Fruit fly (Drosophila melanogaster) whole organism, embryonic: Measurements from ENCODE around the gene ftz-f1.

Experiments used
- Atf3 ChIP-seq: fragments of 200-800 bp; sonication (Bioruptor generic); optimal IDR thresholded peaks from 3 replicates; lab custom pipeline; 2016; ENCODE audit warnings: missing biosample characterization, missing genetic modification characterization
- BEAF-32 ChIP-seq: fragments of 200-800 bp; sonication (Bioruptor generic); optimal IDR thresholded peaks from 3 replicates; lab custom pipeline; 2017; ENCODE audit warnings: missing biosample characterization, missing genetic modification characterization, mild to moderate bottlenecking, moderate library complexity, missing genetic modification reagents
- CG10321 ChIP-seq: fragments of 200-800 bp; sonication (Bioruptor generic); IDR thresholded peaks from 2 replicates; pipeline ENCODE4 v1.3.6; 2022; ENCODE audit warnings: missing biosample characterization, missing genetic modification characterization
- CG11085 ChIP-seq: fragments of 200-800 bp; sonication (Bioruptor generic); IDR thresholded peaks from 2 replicates; pipeline ENCODE4 v1.3.6; 2022; ENCODE audit warnings: missing biosample characterization, missing genetic modification characterization
- CG1233 ChIP-seq: fragments of 200-800 bp; sonication (Bioruptor generic); optimal IDR thresholded peaks from 4 replicates; lab custom pipeline; 2018; ENCODE audit warnings: missing biosample characterization, mild to moderate bottlenecking, missing genetic modification characterization
- CG13287 ChIP-seq: fragments of 200-800 bp; sonication (Bioruptor generic); IDR thresholded peaks from 2 replicates; pipeline ENCODE4 v1.3.6; 2022; ENCODE audit warnings: missing biosample characterization, missing genetic modification characterization; ENCODE audit not compliant: partially characterized antibody
- CG14710 ChIP-seq: fragments of 200-800 bp; sonication (Bioruptor generic); optimal IDR thresholded peaks from 3 replicates; lab custom pipeline; 2019; ENCODE audit warnings: missing biosample characterization, mild to moderate bottlenecking, missing genetic modification characterization, moderate library complexity
- CG17359 ChIP-seq: fragments of 200-800 bp; sonication (Bioruptor generic); optimal IDR thresholded peaks from 3 replicates; lab custom pipeline; 2018; ENCODE audit warnings: missing biosample characterization, mild to moderate bottlenecking, missing genetic modification characterization, moderate library complexity
- CG17568 ChIP-seq: fragments of 200-800 bp; sonication (Bioruptor generic); optimal IDR thresholded peaks from 2 replicates; lab custom pipeline; 2018; ENCODE audit warnings: missing biosample characterization, mild to moderate bottlenecking, missing genetic modification characterization, moderate library complexity
- CG2129 ChIP-seq: fragments of 200-800 bp; sonication (Bioruptor generic); IDR thresholded peaks from 2 replicates; pipeline ENCODE4 v1.3.6; 2022; ENCODE audit warnings: missing biosample characterization, missing genetic modification characterization; ENCODE audit not compliant: partially characterized antibody
- CG2199 ChIP-seq: fragments of 200-800 bp; sonication (Bioruptor generic); IDR thresholded peaks from 3 replicates; pipeline ENCODE4 v1.3.6; 2022; ENCODE audit warnings: missing biosample characterization, missing genetic modification characterization
- CG2889 ChIP-seq: fragments of 200-800 bp; sonication (Bioruptor generic); IDR thresholded peaks from 3 replicates; pipeline ENCODE4 v1.3.6; 2022; ENCODE audit warnings: missing biosample characterization, missing genetic modification characterization
- CG3065 ChIP-seq: fragments of 200-800 bp; sonication (Bioruptor generic); optimal IDR thresholded peaks from 2 replicates; lab custom pipeline; 2016; ENCODE audit warnings: missing biosample characterization, missing genetic modification characterization
- CG33557 ChIP-seq: fragments of 200-800 bp; sonication (Bioruptor generic); optimal IDR thresholded peaks from 2 replicates; lab custom pipeline; 2019; ENCODE audit warnings: missing biosample characterization, mild to moderate bottlenecking, missing genetic modification characterization, moderate library complexity
- CG34224 ChIP-seq: fragments of 200-800 bp; sonication (Bioruptor generic); IDR thresholded peaks from 3 replicates; pipeline ENCODE4 v1.3.6; 2022; ENCODE audit warnings: missing biosample characterization, missing genetic modification characterization; ENCODE audit not compliant: partially characterized antibody
- CG4360 ChIP-seq: fragments of 200-800 bp; sonication (Bioruptor generic); IDR thresholded peaks from 2 replicates; pipeline ENCODE4 v1.3.6; 2022; ENCODE audit warnings: missing biosample characterization, missing genetic modification characterization
- CG5180 ChIP-seq: fragments of 200-800 bp; sonication (Bioruptor generic); optimal IDR thresholded peaks from 3 replicates; lab custom pipeline; 2017; ENCODE audit warnings: missing biosample characterization, missing genetic modification characterization, mild to moderate bottlenecking, moderate library complexity, missing genetic modification reagents
- CG6272 ChIP-seq: fragments of 200-800 bp; sonication (Bioruptor generic); IDR thresholded peaks from 2 replicates; pipeline ENCODE4 v1.3.6; 2022; ENCODE audit warnings: missing biosample characterization, missing genetic modification characterization
- CG7839 ChIP-seq: fragments of 200-800 bp; sonication (Bioruptor generic); optimal IDR thresholded peaks from 3 replicates; lab custom pipeline; 2018; ENCODE audit warnings: missing biosample characterization, mild to moderate bottlenecking, missing genetic modification characterization, moderate library complexity
- CG8290 ChIP-seq, 3 experiments: fragments of 200-800 bp; sonication (Bioruptor generic); optimal IDR thresholded peaks; 2 replicates each; lab custom pipeline; 2016 to 2019; ENCODE audit warnings: missing biosample characterization in 3 of 3, missing genetic modification characterization in 3 of 3, mild to moderate bottlenecking in 2 of 3, moderate library complexity in 1 of 3
- CG9932 ChIP-seq: fragments of 200-800 bp; sonication (Bioruptor generic); IDR thresholded peaks from 2 replicates; pipeline ENCODE4 v1.3.6; 2022; ENCODE audit warnings: missing biosample characterization, missing genetic modification characterization
- Dad ChIP-seq: fragments of 200-800 bp; sonication (Bioruptor generic); optimal IDR thresholded peaks from 3 replicates; lab custom pipeline; 2016; ENCODE audit warnings: missing biosample characterization, missing genetic modification characterization
- Doc2 ChIP-seq: fragments of 200-800 bp; sonication (Bioruptor generic); IDR thresholded peaks from 2 replicates; pipeline ENCODE4 v1.3.6; 2022; ENCODE audit warnings: missing biosample characterization, missing genetic modification characterization
- Eip74EF ChIP-seq, 2 experiments: fragments of 200-800 bp in 1 of 2; fragments of >200 bp in 1 of 2; sonication (Bioruptor generic) in 1 of 2; optimal IDR thresholded peaks; 2 replicates each; lab custom pipeline; 2017 to 2019; ENCODE audit warnings: missing biosample characterization in 2 of 2, missing genetic modification characterization in 2 of 2, mild to moderate bottlenecking in 1 of 2, moderate library complexity in 1 of 2
- HLH54F ChIP-seq: fragments of 200-800 bp; sonication (Bioruptor generic); optimal IDR thresholded peaks from 3 replicates; lab custom pipeline; 2016; ENCODE audit warnings: missing biosample characterization, missing genetic modification characterization
- Mes4 ChIP-seq: fragments of 200-800 bp; sonication (Bioruptor generic); optimal IDR thresholded peaks from 2 replicates; lab custom pipeline; 2016; ENCODE audit warnings: missing biosample characterization, missing genetic modification characterization
- Scr ChIP-seq: fragments of 200-800 bp; sonication (Bioruptor generic); IDR thresholded peaks from 2 replicates; pipeline ENCODE4 v1.3.6; 2022; ENCODE audit warnings: missing biosample characterization, missing genetic modification characterization; ENCODE audit not compliant: partially characterized antibody
- Side ChIP-seq: fragments of 200-800 bp; sonication (Bioruptor generic); optimal IDR thresholded peaks from 2 replicates; lab custom pipeline; 2016; ENCODE audit warnings: missing biosample characterization, missing genetic modification characterization
- Sry-δ ChIP-seq: fragments of 200-800 bp; sonication (Bioruptor generic); optimal IDR thresholded peaks from 2 replicates; lab custom pipeline; 2016; ENCODE audit warnings: missing biosample characterization, missing genetic modification characterization
- Taf1 ChIP-seq: fragments of 200-800 bp; sonication (Bioruptor generic); IDR thresholded peaks from 2 replicates; pipeline ENCODE4 v1.3.6; 2022; ENCODE audit warnings: missing biosample characterization, missing genetic modification characterization
- btn ChIP-seq: fragments of 200-800 bp; sonication (Bioruptor generic); optimal IDR thresholded peaks from 2 replicates; lab custom pipeline; 2016; ENCODE audit warnings: missing biosample characterization, missing genetic modification characterization
- chn ChIP-seq: fragments of 200-800 bp; sonication (Bioruptor generic); optimal IDR thresholded peaks from 2 replicates; lab custom pipeline; 2016; ENCODE audit warnings: missing biosample characterization, missing genetic modification characterization
- corto ChIP-seq: fragments of 200-800 bp; sonication (Bioruptor generic); optimal IDR thresholded peaks from 2 replicates; lab custom pipeline; 2016; ENCODE audit warnings: missing biosample characterization, mild to moderate bottlenecking, missing genetic modification characterization, moderate library complexity
- crp ChIP-seq, 2 experiments: fragments of 200-800 bp; sonication (Bioruptor generic); optimal IDR thresholded peaks; 2 replicates in 1 of 2; 3 replicates in 1 of 2; lab custom pipeline; 2017; ENCODE audit warnings: missing biosample characterization in 2 of 2, missing genetic modification characterization in 2 of 2, mild to moderate bottlenecking in 1 of 2, moderate library complexity in 1 of 2
- ems ChIP-seq: fragments of 200-800 bp; sonication (Bioruptor generic); optimal IDR thresholded peaks from 3 replicates; lab custom pipeline; 2016; ENCODE audit warnings: missing biosample characterization, missing genetic modification characterization
- eve ChIP-seq, 2 experiments: fragments of >200 bp; optimal IDR thresholded peaks; 2 replicates each; lab custom pipeline; 2017; ENCODE audit warnings: missing biosample characterization in 2 of 2, missing genetic modification characterization in 2 of 2
- fd102C ChIP-seq: fragments of 200-800 bp; sonication (Bioruptor generic); optimal IDR thresholded peaks from 2 replicates; lab custom pipeline; 2018; ENCODE audit warnings: missing biosample characterization, mild to moderate bottlenecking, missing genetic modification characterization, moderate library complexity
- gem ChIP-seq: fragments of 200-800 bp; sonication (Bioruptor generic); optimal IDR thresholded peaks from 2 replicates; lab custom pipeline; 2019; ENCODE audit warnings: missing biosample characterization, mild to moderate bottlenecking, missing genetic modification characterization, moderate library complexity
- gfzf ChIP-seq: fragments of 200-800 bp; sonication (Bioruptor generic); optimal IDR thresholded peaks from 2 replicates; lab custom pipeline; 2016; ENCODE audit warnings: missing biosample characterization, mild to moderate bottlenecking, missing genetic modification characterization, moderate library complexity
- grn ChIP-seq: fragments of 200-800 bp; sonication (Bioruptor generic); optimal IDR thresholded peaks from 3 replicates; lab custom pipeline; 2017; ENCODE audit warnings: missing biosample characterization, missing genetic modification characterization
- hkb ChIP-seq, 2 experiments: fragments of 200-800 bp in 1 of 2; fragments of >200 bp in 1 of 2; sonication (Bioruptor generic) in 1 of 2; IDR thresholded peaks in 1 of 2; optimal IDR thresholded peaks in 1 of 2; 2 replicates each; pipeline versions ENCODE4 v1.3.6 to Lab custom; 2017 to 2022; ENCODE audit warnings: missing biosample characterization in 1 of 2, missing genetic modification characterization in 1 of 2
- ken ChIP-seq: fragments of 200-800 bp; sonication (Bioruptor generic); IDR thresholded peaks from 3 replicates; pipeline ENCODE4 v1.3.6; 2022; ENCODE audit warnings: missing biosample characterization, missing genetic modification characterization
- lmd ChIP-seq: fragments of 200-800 bp; sonication (Bioruptor generic); IDR thresholded peaks from 2 replicates; pipeline ENCODE4 v1.3.6; 2022; ENCODE audit warnings: missing biosample characterization, missing genetic modification characterization
- luna ChIP-seq: fragments of 200-800 bp; sonication (Bioruptor generic); optimal IDR thresholded peaks from 2 replicates; lab custom pipeline; 2016; ENCODE audit warnings: missing biosample characterization, missing genetic modification characterization
- sd ChIP-seq: fragments of 200-800 bp; sonication (Bioruptor generic); optimal IDR thresholded peaks from 3 replicates; lab custom pipeline; 2018; ENCODE audit warnings: missing biosample characterization, mild to moderate bottlenecking, missing genetic modification characterization, moderate library complexity
- sens ChIP-seq: fragments of 200-800 bp; sonication (Bioruptor generic); peaks from one replicate; lab custom pipeline; 2016; ENCODE audit warnings: missing biosample characterization, missing genetic modification characterization
- vnd ChIP-seq: fragments of 200-800 bp; sonication (Bioruptor generic); IDR thresholded peaks from 3 replicates; pipeline ENCODE4 v1.3.6; 2022; ENCODE audit warnings: missing biosample characterization, missing genetic modification characterization; ENCODE audit not compliant: partially characterized antibody
- wdn ChIP-seq: fragments of 200-800 bp; sonication (Bioruptor generic); IDR thresholded peaks from 2 replicates; pipeline ENCODE4 v1.3.6; 2022; ENCODE audit warnings: missing biosample characterization, missing genetic modification characterization
- zf30C ChIP-seq: fragments of 200-800 bp; sonication (Bioruptor generic); optimal IDR thresholded peaks from 3 replicates; lab custom pipeline; 2018; ENCODE audit warnings: missing biosample characterization, mild to moderate bottlenecking, missing genetic modification characterization

The ftz-f1 gene

dm6 chr3L:18801194-18801695, at the start of gene ftz-f1 (continued):
- TF ChIP-seq Eip74EF (GFP tag; optimal IDR thresholded peaks at IDR 0.05; lab: Kevin White, UChicago) (no peak), Mes4 (no peak), wdn (no peak), fd102C (GFP tag; lab: Kevin White, UChicago) (no peak), CG13287 (GFP tag; lab: Robert Waterston, UW) (peak; percentile 93), CG3065 (GFP tag; lab: Kevin White, UChicago) (no peak), sd (tag; lab: Kevin White, UChicago) (peak; percentile 97), Doc2 (GFP tag; lab: Robert Waterston, UW) (no peak), hkb (optimal IDR thresholded peaks at IDR 0.05; lab: Kevin White, UChicago) (no peak), hkb (GFP tag; IDR thresholded peaks at IDR 0.05; lab: Robert Waterston, UW) (0 out of 2 replicates have a peak, but pooled peaks have one; percentile 11), gem (tag; lab: Kevin White, UChicago) (no peak), vnd (GFP tag; lab: Robert Waterston, UW) (peak; percentile 77), Scr (GFP tag; lab: Robert Waterston, UW) (peak; percentile 82), Taf1 (GFP tag; lab: Robert Waterston, UW) (no peak), CG6272 (GFP tag; lab: Robert Waterston, UW) (no peak), CG1233 (GFP tag; lab: Kevin White, UChicago) (peak; percentile 28), CG5180 (peak; percentile 95), crp (GFP tag; optimal IDR thresholded peaks at IDR 0.05; lab: Kevin White, UChicago) (peak in 1 of 2 experiments; percentile 26), eve (GFP tag; optimal IDR thresholded peaks at IDR 0.05; lab: Kevin White, UChicago) (no peak), lmd (GFP tag; lab: Robert Waterston, UW) (no peak), Atf3 (no peak), ems (GFP tag; lab: Kevin White, UChicago) (no peak), CG17359 (tag; lab: Kevin White, UChicago) (no peak), HLH54F (GFP tag; lab: Kevin White, UChicago) (no peak), CG9932 (GFP tag; lab: Robert Waterston, UW) (no peak; the same call in 1 of the 2 replicates), CG10321 (GFP tag; lab: Robert Waterston, UW) (peak; percentile 93), luna (GFP tag; lab: Kevin White, UChicago) (no peak), CG33557 (GFP tag; lab: Kevin White, UChicago) (peak; percentile 51), CG17568 (GFP tag; lab: Kevin White, UChicago) (no peak), btn (no peak), CG2199 (GFP tag; lab: Robert Waterston, UW) (0 out of 3 replicates have a peak, but pooled peaks have one; percentile 27), CG11085 (GFP tag; lab: Robert Waterston, UW) (no peak), CG2889 (GFP tag; lab: Robert Waterston, UW) (no peak), sens (GFP tag; lab: Kevin White, UChicago) (no peak), ken (GFP tag; lab: Robert Waterston, UW) (no peak), grn (GFP tag; lab: Kevin White, UChicago) (no peak), Sry-δ (peak; percentile 68), BEAF-32 (peak; percentile 92), CG4360 (GFP tag; lab: Robert Waterston, UW) (0 out of 2 replicates have a peak, but pooled peaks have one; percentile 7), chn (no peak), Dad (GFP tag; lab: Kevin White, UChicago) (no peak), CG8290 (GFP tag; optimal IDR thresholded peaks at IDR 0.05; lab: Kevin White, UChicago) (peak; percentile 32), CG8290 (tag; optimal IDR thresholded peaks at IDR 0.05; lab: Kevin White, UChicago) (peak in 1 of 2 experiments; percentile 2), Side (GFP tag; lab: Kevin White, UChicago) (peak; percentile 24), CG2129 (GFP tag; lab: Robert Waterston, UW) (peak; percentile 39; the same call in 1 of the 2 replicates), CG7839 (tag; lab: Kevin White, UChicago) (no peak), CG14710 (tag; lab: Kevin White, UChicago) (peak; percentile 22), CG34224 (peak; percentile 78), gfzf (no peak), zf30C (no peak), corto (peak; percentile 23)
